Worm (Caenorhabditis elegans): ENCODE data around the gene srsy-2.
A peak's percentile ranks its signal among the peaks of the same experiment; 100 is the strongest.

The srsy-2 gene

ce11 chrII:6241758-6242157 lies 14.9 kb upstream of the srsy-2 start, which contains the start of gene T24H7.8:
TSS of gene T24H7.8 (plus strand) at chrII:6242058.
- TF ChIP-seq duxl-1 (tag; optimal IDR thresholded peaks at IDR 0.05; ENCODE audit: poor library complexity) (no peak), Y105C5A.15 (GFP tag; IDR thresholded peaks at IDR 0.05) (no peak), ceh-82 (tag; optimal IDR thresholded peaks at IDR 0.05) (no peak), nhr-42 (GFP tag; IDR thresholded peaks at IDR 0.05) (no peak), arid-1 (GFP tag; conservative IDR thresholded peaks at IDR 0.05) (no peak), ceh-20 (GFP tag; IDR thresholded peaks at IDR 0.05) (no peak), Y75B8A.6 (GFP tag; IDR thresholded peaks at IDR 0.05) (no peak), unc-39 (tag; optimal IDR thresholded peaks at IDR 0.05) (no peak), ceh-44 (GFP tag; IDR thresholded peaks at IDR 0.05) (no peak)

DNA sequence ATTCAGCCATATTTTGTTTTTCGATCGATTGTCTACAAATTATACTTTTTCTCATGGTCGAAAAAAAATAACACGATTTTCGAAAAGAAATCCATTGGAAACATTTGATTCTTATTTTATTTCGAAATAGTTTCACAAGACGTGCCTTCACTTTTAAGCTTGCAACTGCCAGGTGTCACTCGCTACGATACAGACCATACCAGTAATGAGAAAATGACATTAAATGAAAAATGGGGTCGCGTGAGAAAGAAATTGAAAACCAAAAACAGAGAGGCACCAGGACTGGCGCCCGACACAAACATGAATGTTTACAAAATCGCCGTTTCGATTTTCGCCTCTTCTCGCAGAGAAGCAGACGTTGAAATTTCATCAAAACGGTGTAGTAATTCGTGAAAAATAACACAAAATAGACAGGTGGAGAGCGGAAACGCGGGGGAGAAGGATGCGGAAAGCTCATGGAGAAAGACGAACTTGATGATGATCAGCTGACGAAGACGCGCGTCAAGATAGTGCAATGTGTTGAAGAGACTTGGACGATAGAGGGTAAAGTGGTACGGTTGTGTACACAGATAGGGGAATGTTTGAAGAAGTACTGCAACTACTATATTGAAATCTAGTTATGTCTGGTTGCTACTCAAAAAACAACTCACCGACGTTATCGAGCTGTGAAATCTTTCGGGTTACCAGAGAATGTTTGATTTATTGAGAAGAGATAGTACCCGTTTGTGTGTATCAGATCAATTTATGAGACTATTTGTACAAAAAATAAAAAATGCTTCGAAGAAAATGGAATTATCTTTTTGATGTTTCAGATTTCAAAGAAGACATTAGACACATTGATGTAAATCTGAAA lies 9.4 kb upstream of the srsy-2 start:
- TF ChIP-seq unc-62 (GFP tag; optimal IDR thresholded peaks at IDR 0.05 in 1 of 2) (peak in 1 of 2 experiments; percentile 60), unc-62 (tag; optimal IDR thresholded peaks at IDR 0.05) (no peak), daf-16 (GFP tag; optimal IDR thresholded peaks at IDR 0.05) (peak in 1 of 2 experiments; percentile 44), daf-16 (tag; optimal IDR thresholded peaks at IDR 0.05) (peak; percentile 65), hlh-30 (tag; optimal IDR thresholded peaks at IDR 0.05; ENCODE audit: insufficient read depth) (peak; percentile 49), mdl-1 (tag; optimal IDR thresholded peaks at IDR 0.05) (peak in 1 of 2 experiments; percentile 27), ceh-62 (tag; optimal IDR thresholded peaks at IDR 0.05) (no peak), zfp-2 (tag; optimal IDR thresholded peaks at IDR 0.05) (no peak), hlh-11 (tag; optimal IDR thresholded peaks at IDR 0.05) (peak; percentile 59), Y105C5A.15 (GFP tag; IDR thresholded peaks at IDR 0.05) (no peak), hmg-1.1 (GFP tag; IDR thresholded peaks at IDR 0.05) (peak; percentile 32; the same call in 1 of the 2 replicates), madf-9 (GFP tag; conservative IDR thresholded peaks at IDR 0.05) (peak; percentile 49; the same call in 1 of the 2 replicates), nhr-6 (tag; optimal IDR thresholded peaks at IDR 0.05) (peak; percentile 49)

ce11 chrII:6235432-6236092 lies 8.7 kb upstream of the srsy-2 start, which contains the start of gene T24H7.9:
TSS of gene T24H7.9 (minus strand) at chrII:6235505.
- TF ChIP-seq nhr-48 (tag; optimal IDR thresholded peaks at IDR 0.05) (no peak), F37D6.2 (tag; optimal IDR thresholded peaks at IDR 0.05) (no peak), aha-1 (tag) (peak; percentile 68), ztf-11 (tag; optimal IDR thresholded peaks at IDR 0.05) (no peak), dmd-6 (GFP tag; IDR thresholded peaks at IDR 0.05) (peak; percentile 37; the same call in 1 of the 2 replicates), lin-29 (GFP tag; IDR thresholded peaks at IDR 0.05) (peak; percentile 43; the same call in 1 of the 2 replicates), unc-62 (GFP tag; optimal IDR thresholded peaks at IDR 0.05 in 1 of 2) (no peak), unc-62 (tag; optimal IDR thresholded peaks at IDR 0.05) (no peak), mxl-2 (GFP tag; conservative IDR thresholded peaks at IDR 0.05) (no peak), lin-1 (GFP tag; IDR thresholded peaks at IDR 0.05) (0 out of 2 replicates have a peak, but pooled peaks have one; percentile 41), T20F7.1 (GFP tag; optimal IDR thresholded peaks at IDR 0.05) (no peak), ceh-20 (GFP tag; IDR thresholded peaks at IDR 0.05) (no peak), zip-2 (tag; optimal IDR thresholded peaks at IDR 0.05) (no peak), dve-1 (tag; optimal IDR thresholded peaks at IDR 0.05; ENCODE audit: insufficient read depth) (peak; percentile 61), daf-16 (GFP tag; optimal IDR thresholded peaks at IDR 0.05) (no peak), daf-16 (tag; optimal IDR thresholded peaks at IDR 0.05) (peak; percentile 60), mdl-1 (tag; optimal IDR thresholded peaks at IDR 0.05) (no peak), hlh-30 (tag; optimal IDR thresholded peaks at IDR 0.05; ENCODE audit: insufficient read depth) (peak; percentile 66), tra-1 (GFP tag; IDR thresholded peaks at IDR 0.05) (no peak), fkh-10 (GFP tag; optimal IDR thresholded peaks at IDR 0.05) (no peak), set-16 (GFP tag; IDR thresholded peaks at IDR 0.05) (no peak), Y105C5A.15 (GFP tag; IDR thresholded peaks at IDR 0.05) (no peak), hlh-11 (tag; optimal IDR thresholded peaks at IDR 0.05) (peak; percentile 68), F49E8.2 (tag; optimal IDR thresholded peaks at IDR 0.05; ENCODE audit: borderline replicate concordance) (no peak), Y48G9A.11 (GFP tag; IDR thresholded peaks at IDR 0.05) (no peak), nhr-237 (tag; optimal IDR thresholded peaks at IDR 0.05) (no peak), nhr-76 (tag; optimal IDR thresholded peaks at IDR 0.05) (no peak), nhr-6 (tag; optimal IDR thresholded peaks at IDR 0.05) (no peak), ztf-7 (tag; optimal IDR thresholded peaks at IDR 0.05) (no peak), madf-9 (GFP tag; conservative IDR thresholded peaks at IDR 0.05) (no peak), hmg-1.1 (GFP tag; IDR thresholded peaks at IDR 0.05) (no peak), zfp-2 (tag; optimal IDR thresholded peaks at IDR 0.05) (no peak), mes-2 (tag; optimal IDR thresholded peaks at IDR 0.05; ENCODE audit: poor library complexity, severe bottlenecking) (peak; percentile 23), mep-1 (tag; optimal IDR thresholded peaks at IDR 0.05) (peak; percentile 8), lin-15B (tag; optimal IDR thresholded peaks at IDR 0.05) (no peak)
